Worm (Caenorhabditis elegans) whole organism, early embryonic: ENCODE results near the gene T25D1.1.

Source experiments
- B0310.2 ChIP-seq: sonication (generic microtip); optimal IDR thresholded peaks from 2 replicates; lab custom pipeline; 2016; ENCODE audit warnings: mild to moderate bottlenecking, missing genetic modification characterization, missing compliant biosample characterization
- F13C5.2 ChIP-seq: sonication (generic microtip); optimal IDR thresholded peaks from 2 replicates; lab custom pipeline; 2017; ENCODE audit warnings: mild to moderate bottlenecking, missing genetic modification characterization, inconsistent platforms, missing compliant biosample characterization
- aly-1 ChIP-seq: sonication (generic microtip); optimal IDR thresholded peaks from 2 replicates; lab custom pipeline; 2016; ENCODE audit warnings: missing genetic modification characterization, missing compliant biosample characterization
- ama-1 ChIP-seq: fragments of 150-350 bp; optimal IDR thresholded peaks from 2 replicates; lab custom pipeline; 2014
- ceh-13 ChIP-seq: fragments of 200-800 bp; sonication (Bioruptor generic); optimal IDR thresholded peaks from 2 replicates; lab custom pipeline; 2018; ENCODE audit warnings: mild to moderate bottlenecking, missing genetic modification characterization, missing compliant biosample characterization
- ceh-36 ChIP-seq: sonication (generic microtip); optimal IDR thresholded peaks from 2 replicates; lab custom pipeline; 2016; ENCODE audit warnings: missing genetic modification characterization, inconsistent platforms, missing compliant biosample characterization
- ets-7 ChIP-seq: sonication (generic microtip); optimal IDR thresholded peaks from 2 replicates; lab custom pipeline; 2016; ENCODE audit warnings: missing genotype, missing genetic modification characterization, missing compliant biosample characterization
- flt-1 ChIP-seq: fragments of 200-800 bp; sonication (Bioruptor generic); IDR thresholded peaks from 2 replicates; pipeline ENCODE4 v1.3.6; 2022; ENCODE audit warnings: missing genetic modification characterization, missing compliant biosample characterization
- hmbx-1 ChIP-seq: sonication (generic microtip); optimal IDR thresholded peaks from 2 replicates; lab custom pipeline; 2016; ENCODE audit warnings: mild to moderate bottlenecking, missing genetic modification characterization, missing compliant biosample characterization
- hmg-4 ChIP-seq: fragments of 200-800 bp; sonication (Bioruptor generic); optimal IDR thresholded peaks from 2 replicates; lab custom pipeline; 2018; ENCODE audit warnings: mild to moderate bottlenecking, missing genetic modification characterization, missing compliant biosample characterization
- hnd-1 ChIP-seq: sonication (generic microtip); optimal IDR thresholded peaks from 2 replicates; lab custom pipeline; 2016; ENCODE audit warnings: missing genetic modification characterization, missing compliant biosample characterization
- pes-1 ChIP-seq: fragments of 200-800 bp; sonication (Bioruptor generic); IDR thresholded peaks from 2 replicates; pipeline ENCODE4 v1.3.6; 2022; ENCODE audit warnings: missing genetic modification reagents, missing genetic modification characterization, missing compliant biosample characterization
- scrt-1 ChIP-seq: fragments of 200-800 bp; sonication (Bioruptor generic); IDR thresholded peaks from 2 replicates; pipeline ENCODE4 v1.3.6; 2022; ENCODE audit warnings: missing genetic modification characterization, missing compliant biosample characterization
- sea-1 ChIP-seq: fragments of 200-800 bp; sonication (Bioruptor generic); conservative IDR thresholded peaks from 2 replicates; pipeline ENCODE4 v1.3.6; 2022; ENCODE audit warnings: missing genetic modification characterization, missing compliant biosample characterization
- tbx-11 ChIP-seq: fragments of 200-800 bp; sonication (Bioruptor generic); IDR thresholded peaks from 2 replicates; pipeline ENCODE4 v1.3.6; 2022; ENCODE audit warnings: missing genetic modification characterization, missing compliant biosample characterization
- tbx-37 ChIP-seq: fragments of 200-800 bp; sonication (Bioruptor generic); conservative IDR thresholded peaks from 2 replicates; pipeline ENCODE4 v1.3.6; 2022; ENCODE audit warnings: missing genetic modification reagents, missing genetic modification characterization, missing compliant biosample characterization
- tra-4 ChIP-seq: sonication (generic microtip); optimal IDR thresholded peaks from 2 replicates; lab custom pipeline; 2017; ENCODE audit warnings: missing genetic modification characterization, missing compliant biosample characterization

T25D1.1 gene

ce11 chrX:16519517-16519916 is at the start of gene T25D1.1:
TSS of gene T25D1.1 (plus strand) at chrX:16519817.
- TF ChIP-seq ama-1 (lab: Kevin White, UChicago) (no peak), hnd-1 (tag; lab: Kevin White, UChicago) (no peak), hmbx-1 (tag; lab: Kevin White, UChicago) (no peak), aly-1 (tag; lab: Kevin White, UChicago) (no peak), sea-1 (GFP tag; lab: Robert Waterston, UW) (no peak), hmg-4 (GFP tag; lab: Kevin White, UChicago) (no peak), flt-1 (GFP tag; lab: Robert Waterston, UW) (no peak), B0310.2 (no peak)

- no peak for TF ChIP-seq scrt-1 (GFP tag; lab: Robert Waterston, UW)
Observed at ce11 chrX:16470758-16471157, 48.9 kb upstream of the T25D1.1 start, which contains the start of gene F38E9.1. TSS of gene F38E9.1 (plus strand) at chrX:16471058.

- TF ChIP-seq scrt-1 (GFP tag; lab: Robert Waterston, UW) (no peak), hnd-1 (tag; lab: Kevin White, UChicago) (no peak), pes-1 (GFP tag; lab: Robert Waterston, UW) (no peak), hmbx-1 (tag; lab: Kevin White, UChicago) (no peak), aly-1 (tag; lab: Kevin White, UChicago) (no peak), B0310.2 (no peak), ets-7 (tag; lab: Kevin White, UChicago) (no peak), ama-1 (lab: Kevin White, UChicago) (no peak), ceh-13 (GFP tag; lab: Kevin White, UChicago) (no peak), hmg-4 (GFP tag; lab: Kevin White, UChicago) (no peak), sea-1 (GFP tag; lab: Robert Waterston, UW) (no peak)
Observed at ce11 chrX:16480232-16480631, 39.4 kb upstream of the T25D1.1 start.

ce11 chrX:16481026-16481425 is 38.6 kb upstream of the T25D1.1 start:
- no peak for TF ChIP-seq sea-1 (GFP tag; lab: Robert Waterston, UW)
- no peak for TF ChIP-seq hnd-1 (tag; lab: Kevin White, UChicago)
- TF ChIP-seq tra-4 (tag; lab: Kevin White, UChicago) = no peak
- TF ChIP-seq scrt-1 (GFP tag; lab: Robert Waterston, UW) = no peak
- no peak for TF ChIP-seq ama-1 (lab: Kevin White, UChicago)
- TF ChIP-seq aly-1 (tag; lab: Kevin White, UChicago) = no peak
- no peak for TF ChIP-seq flt-1 (GFP tag; lab: Robert Waterston, UW)

- TF ChIP-seq ama-1 (lab: Kevin White, UChicago) (no peak), ceh-13 (GFP tag; lab: Kevin White, UChicago) (no peak), ceh-36 (tag; lab: Kevin White, UChicago) (no peak), hmbx-1 (tag; lab: Kevin White, UChicago) (no peak), F13C5.2 (tag; lab: Kevin White, UChicago) (no peak), tbx-37 (GFP tag; lab: Robert Waterston, UW) (no peak), scrt-1 (GFP tag; lab: Robert Waterston, UW) (no peak), sea-1 (GFP tag; lab: Robert Waterston, UW) (no peak), pes-1 (GFP tag; lab: Robert Waterston, UW) (no peak), B0310.2 (no peak), tbx-11 (GFP tag; lab: Robert Waterston, UW) (no peak)
Observed at ce11 chrX:16482944-16483343, 36.7 kb upstream of the T25D1.1 start.

ce11 chrX:16484043-16484442 is 35.6 kb upstream of the T25D1.1 start:
- TF ChIP-seq aly-1 (tag; lab: Kevin White, UChicago) (no peak), ceh-36 (tag; lab: Kevin White, UChicago) (no peak), hnd-1 (tag; lab: Kevin White, UChicago) (no peak), B0310.2 (no peak), scrt-1 (GFP tag; lab: Robert Waterston, UW) (no peak), hmg-4 (GFP tag; lab: Kevin White, UChicago) (no peak), tbx-37 (GFP tag; lab: Robert Waterston, UW) (no peak), hmbx-1 (tag; lab: Kevin White, UChicago) (no peak), flt-1 (GFP tag; lab: Robert Waterston, UW) (no peak), pes-1 (GFP tag; lab: Robert Waterston, UW) (no peak), ceh-13 (GFP tag; lab: Kevin White, UChicago) (no peak), ets-7 (tag; lab: Kevin White, UChicago) (no peak), tra-4 (tag; lab: Kevin White, UChicago) (no peak), F13C5.2 (tag; lab: Kevin White, UChicago) (no peak), sea-1 (GFP tag; lab: Robert Waterston, UW) (no peak), ama-1 (lab: Kevin White, UChicago) (no peak), tbx-11 (GFP tag; lab: Robert Waterston, UW) (no peak)

ce11 chrX:16484681-16485080 is 34.9 kb upstream of the T25D1.1 start:
- no peak for TF ChIP-seq pes-1 (GFP tag; lab: Robert Waterston, UW)
- no peak for TF ChIP-seq aly-1 (tag; lab: Kevin White, UChicago)
- TF ChIP-seq flt-1 (GFP tag; lab: Robert Waterston, UW) = no peak
- no peak for TF ChIP-seq B0310.2
- no peak for TF ChIP-seq ets-7 (tag; lab: Kevin White, UChicago)
- TF ChIP-seq hnd-1 (tag; lab: Kevin White, UChicago) = no peak
- no peak for TF ChIP-seq ceh-36 (tag; lab: Kevin White, UChicago)

- TF ChIP-seq pes-1 (GFP tag; lab: Robert Waterston, UW) (no peak), aly-1 (tag; lab: Kevin White, UChicago) (no peak), tbx-11 (GFP tag; lab: Robert Waterston, UW) (no peak), tra-4 (tag; lab: Kevin White, UChicago) (no peak), hmg-4 (GFP tag; lab: Kevin White, UChicago) (no peak)
Observed at ce11 chrX:16485322-16485721, 34.3 kb upstream of the T25D1.1 start.
